Worm (Caenorhabditis elegans) whole organism, L4 larva: ENCODE measurements around the gene Y38A10A.2.

ENCODE experiments used
- F26F4.8 ChIP-seq: fragments of 200-800 bp; sonication (Bioruptor generic); conservative IDR thresholded peaks from 2 replicates; pipeline ENCODE4 v1.3.6; 2022; ENCODE audit warnings: missing genetic modification characterization, missing compliant biosample characterization
- F49E8.2 ChIP-seq: sonication (generic microtip); optimal IDR thresholded peaks from 2 replicates; lab custom pipeline; 2016; ENCODE audit warnings: missing compliant biosample characterization, mild to moderate bottlenecking, missing genetic modification characterization, borderline replicate concordance
- R02D3.7 ChIP-seq: fragments of 150-350 bp; sonication (generic microtip); optimal IDR thresholded peaks from 3 replicates; lab custom pipeline; 2014; ENCODE audit warnings: missing biosample characterization, missing genetic modification characterization
- T20F7.1 ChIP-seq: fragments of 200-800 bp; sonication (Bioruptor generic); optimal IDR thresholded peaks from 2 replicates; lab custom pipeline; 2018; ENCODE audit warnings: mild to moderate bottlenecking, missing genetic modification characterization, missing compliant biosample characterization
- T26A8.4 ChIP-seq: fragments of 200-800 bp; sonication (Bioruptor generic); IDR thresholded peaks from 2 replicates; pipeline ENCODE4 v1.3.6; 2022; ENCODE audit warnings: missing genetic modification characterization, missing compliant biosample characterization
- Y105C5A.15 ChIP-seq: fragments of 200-800 bp; sonication (Bioruptor generic); IDR thresholded peaks from 2 replicates; pipeline ENCODE4 v1.3.6; 2022; ENCODE audit warnings: missing genetic modification characterization, missing compliant biosample characterization
- Y75B8A.6 ChIP-seq: fragments of 200-800 bp; sonication (Bioruptor generic); IDR thresholded peaks from 2 replicates; pipeline ENCODE4 v1.3.6; 2022; ENCODE audit warnings: missing genetic modification reagents, missing genetic modification characterization, missing compliant biosample characterization
- ZK337.2 ChIP-seq: fragments of 200-800 bp; sonication (Bioruptor generic); IDR thresholded peaks from 2 replicates; pipeline ENCODE4 v1.3.6; 2022; ENCODE audit warnings: missing genetic modification reagents, missing genetic modification characterization, missing compliant biosample characterization
- aha-1 ChIP-seq: fragments of 150-350 bp; peaks from one replicate; lab custom pipeline; 2014; ENCODE audit warnings: missing biosample characterization, missing genetic modification characterization
- ama-1 ChIP-seq: fragments of 150-350 bp; optimal IDR thresholded peaks from 2 replicates; lab custom pipeline; 2014; ENCODE audit warnings: inconsistent platforms, mixed read lengths
- arid-1 ChIP-seq: fragments of 200-800 bp; sonication (Bioruptor generic); conservative IDR thresholded peaks from 2 replicates; pipeline ENCODE4 v1.3.6; 2022; ENCODE audit warnings: missing genetic modification reagents, missing genetic modification characterization, missing compliant biosample characterization
- daf-16 ChIP-seq, 3 experiments: sonication (generic microtip); optimal IDR thresholded peaks; 2 replicates each; lab custom pipeline; 2016 to 2017; ENCODE audit warnings: missing genetic modification characterization in 3 of 3, missing genetic modification reagents in 3 of 3, mild to moderate bottlenecking in 2 of 3, missing compliant biosample characterization in 2 of 3, missing biosample characterization in 1 of 3, moderate library complexity in 1 of 3
- daf-8 ChIP-seq: fragments of 200-800 bp; sonication (Bioruptor generic); IDR thresholded peaks from 2 replicates; pipeline ENCODE4 v1.3.6; 2022; ENCODE audit warnings: missing genetic modification characterization, missing compliant biosample characterization
- dpl-1 ChIP-seq: fragments of 150-350 bp; optimal IDR thresholded peaks from 2 replicates; lab custom pipeline; 2014; ENCODE audit warnings: missing biosample characterization, missing genetic modification reagents, missing genetic modification characterization
- duxl-1 ChIP-seq: sonication (generic microtip); optimal IDR thresholded peaks from 2 replicates; lab custom pipeline; 2016; ENCODE audit warnings: mild to moderate bottlenecking, missing genetic modification characterization, moderate library complexity, missing compliant biosample characterization; ENCODE audit not compliant: poor library complexity
- dve-1 ChIP-seq: sonication (generic microtip); optimal IDR thresholded peaks from 2 replicates; lab custom pipeline; 2017; ENCODE audit warnings: antibody characterized with exemption, mild to moderate bottlenecking, missing genetic modification characterization, missing compliant biosample characterization; ENCODE audit not compliant: insufficient read depth
- egl-43 ChIP-seq: fragments of 200-800 bp; sonication (Bioruptor generic); IDR thresholded peaks from 2 replicates; pipeline ENCODE4 v1.3.6; 2022; ENCODE audit warnings: missing genetic modification reagents, missing genetic modification characterization, missing compliant biosample characterization
- gei-8 ChIP-seq: fragments of 200-800 bp; sonication (Bioruptor generic); optimal IDR thresholded peaks from 2 replicates; lab custom pipeline; 2018; ENCODE audit warnings: mild to moderate bottlenecking, missing genetic modification characterization, missing compliant biosample characterization
- hlh-11 ChIP-seq: fragments of 200-800 bp; sonication (Bioruptor generic); optimal IDR thresholded peaks from 2 replicates; lab custom pipeline; 2018; ENCODE audit warnings: mild to moderate bottlenecking, missing genetic modification characterization, missing compliant biosample characterization
- jun-1 ChIP-seq: fragments of 150-350 bp; optimal IDR thresholded peaks from 2 replicates; lab custom pipeline; 2014; ENCODE audit warnings: missing biosample characterization, missing genetic modification reagents, missing genetic modification characterization
- lin-29 ChIP-seq: fragments of 200-800 bp; sonication (Bioruptor generic); IDR thresholded peaks from 2 replicates; pipeline ENCODE4 v1.3.6; 2022; ENCODE audit warnings: missing genetic modification reagents, missing genetic modification characterization, missing compliant biosample characterization
- lin-38 ChIP-seq: fragments of 200-800 bp; sonication (Bioruptor generic); IDR thresholded peaks from 2 replicates; pipeline ENCODE4 v1.3.6; 2022; ENCODE audit warnings: missing genetic modification reagents, missing genetic modification characterization, missing compliant biosample characterization
- lsy-2 ChIP-seq, 2 experiments: fragments of 150-350 bp in 1 of 2; sonication (generic microtip) in 1 of 2; optimal IDR thresholded peaks; 2 replicates each; lab custom pipeline; 2014 to 2017; ENCODE audit warnings: missing biosample characterization in 2 of 2, missing genetic modification characterization in 2 of 2
- mdt-29 ChIP-seq: fragments of 200-800 bp; sonication (Bioruptor generic); IDR thresholded peaks from 2 replicates; pipeline ENCODE4 v1.3.6; 2022; ENCODE audit warnings: missing genetic modification reagents, missing genetic modification characterization, missing compliant biosample characterization
- mep-1 ChIP-seq: fragments of 150-350 bp; sonication (generic microtip); optimal IDR thresholded peaks from 3 replicates; lab custom pipeline; 2014; ENCODE audit warnings: missing biosample characterization, missing genetic modification characterization
- nhr-102 ChIP-seq: sonication (generic microtip); optimal IDR thresholded peaks from 2 replicates; lab custom pipeline; 2016; ENCODE audit warnings: mild to moderate bottlenecking, missing genetic modification characterization, moderate library complexity, missing compliant biosample characterization
- nhr-11 ChIP-seq: fragments of 150-350 bp; optimal IDR thresholded peaks from 2 replicates; lab custom pipeline; 2014; ENCODE audit warnings: missing biosample characterization, missing genetic modification characterization
- nhr-42 ChIP-seq: fragments of 200-800 bp; sonication (Bioruptor generic); IDR thresholded peaks from 2 replicates; pipeline ENCODE4 v1.3.6; 2022; ENCODE audit warnings: missing genetic modification characterization, missing compliant biosample characterization
- pha-4 ChIP-seq, 2 experiments: fragments of 150-350 bp in 1 of 2; fragments of 200-800 bp in 1 of 2; sonication (Bioruptor generic) in 1 of 2; IDR thresholded peaks in 1 of 2; optimal IDR thresholded peaks in 1 of 2; 2 replicates each; pipeline versions ENCODE4 v1.3.6 to Lab custom; 2014 to 2022; ENCODE audit warnings: missing genetic modification characterization in 2 of 2, missing genetic modification reagents in 2 of 2, missing biosample characterization in 1 of 2, missing compliant biosample characterization in 1 of 2
- php-3 ChIP-seq: fragments of 200-800 bp; sonication (Bioruptor generic); IDR thresholded peaks from 2 replicates; pipeline ENCODE4 v1.3.6; 2022; ENCODE audit warnings: missing genetic modification reagents, missing genetic modification characterization, missing compliant biosample characterization
- pqm-1 ChIP-seq: sonication (generic microtip); optimal IDR thresholded peaks from 2 replicates; lab custom pipeline; 2017; ENCODE audit warnings: missing biosample characterization, missing genetic modification characterization
- rbr-2 ChIP-seq: sonication (generic microtip); optimal IDR thresholded peaks from 2 replicates; lab custom pipeline; 2016; ENCODE audit warnings: missing genotype, missing genetic modification characterization, missing compliant biosample characterization
- snpc-1.2 ChIP-seq: fragments of 200-800 bp; sonication (Bioruptor generic); IDR thresholded peaks from 2 replicates; pipeline ENCODE4 v1.3.6; 2022; ENCODE audit warnings: missing genetic modification reagents, missing genetic modification characterization, missing compliant biosample characterization
- snpc-4 ChIP-seq: fragments of 150-350 bp; optimal IDR thresholded peaks from 2 replicates; lab custom pipeline; 2014; ENCODE audit warnings: missing biosample characterization, missing genetic modification characterization
- tra-1 ChIP-seq: fragments of 200-800 bp; sonication (Bioruptor generic); IDR thresholded peaks from 2 replicates; pipeline ENCODE4 v1.3.6; 2022; ENCODE audit warnings: missing genetic modification reagents, missing genetic modification characterization, missing compliant biosample characterization
- unc-130 ChIP-seq: sonication (generic microtip); optimal IDR thresholded peaks from 2 replicates; lab custom pipeline; 2016; ENCODE audit warnings: missing genetic modification reagents, missing genetic modification characterization, missing compliant biosample characterization
- unc-39 ChIP-seq: sonication (generic microtip); optimal IDR thresholded peaks from 2 replicates; lab custom pipeline; 2017; ENCODE audit warnings: missing biosample characterization, missing genetic modification characterization
- unc-62 ChIP-seq, 3 experiments: fragments of 150-350 bp in 1 of 3; sonication (generic microtip); optimal IDR thresholded peaks in 2 of 3; peaks in 1 of 3; 1 replicate in 1 of 3; 2 replicates in 2 of 3; lab custom pipeline; 2014 to 2017; ENCODE audit warnings: missing biosample characterization in 3 of 3, missing genetic modification characterization in 3 of 3, missing genetic modification reagents in 3 of 3, missing genotype in 1 of 3
- zfp-2 ChIP-seq: sonication (generic microtip); optimal IDR thresholded peaks from 2 replicates; lab custom pipeline; 2016; ENCODE audit warnings: mild to moderate bottlenecking, missing genetic modification characterization, missing compliant biosample characterization
- zip-2 ChIP-seq: fragments of 150-350 bp; optimal IDR thresholded peaks from 2 replicates; lab custom pipeline; 2014; ENCODE audit warnings: missing biosample characterization, missing genetic modification characterization

Y38A10A.2 gene

DNA sequence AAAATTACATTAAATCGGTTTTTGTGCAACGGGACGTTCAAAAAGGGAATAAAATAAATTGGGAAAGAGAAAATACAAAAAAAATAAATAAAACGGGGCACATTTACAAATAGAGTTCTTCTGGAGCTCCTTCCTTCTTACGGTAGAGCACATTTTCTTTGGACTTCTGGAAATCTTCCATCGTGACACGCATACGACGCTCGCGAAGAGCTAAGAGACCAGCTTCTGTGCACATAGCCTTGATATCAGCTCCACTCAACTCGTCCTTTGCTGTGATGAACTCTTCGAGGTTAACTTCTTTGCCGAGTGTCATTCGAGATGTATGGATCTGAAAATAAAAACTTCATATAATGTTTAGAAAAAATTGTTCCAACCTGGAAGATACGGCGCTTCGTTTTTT lies 47.1 kb downstream of the Y38A10A.2 start:
- TF ChIP-seq lin-29 (GFP tag; lab: Robert Waterston, UW): no peak
- no peak for TF ChIP-seq rbr-2
- TF ChIP-seq gei-8 (GFP tag; lab: Kevin White, UChicago): no peak
- TF ChIP-seq php-3 (GFP tag; lab: Robert Waterston, UW): no peak
- TF ChIP-seq R02D3.7 (tag; lab: Kevin White, UChicago): no peak
- peak; percentile 48 for TF ChIP-seq T20F7.1 (GFP tag; lab: Kevin White, UChicago)
- no peak for TF ChIP-seq zfp-2 (tag; lab: Kevin White, UChicago)
- TF ChIP-seq egl-43 (GFP tag; lab: Robert Waterston, UW): no peak
- no peak for TF ChIP-seq pqm-1 (tag; lab: Kevin White, UChicago)
- TF ChIP-seq F26F4.8: no peak
- no peak for TF ChIP-seq T26A8.4
- TF ChIP-seq ama-1 (lab: Kevin White, UChicago): no peak
- no peak for TF ChIP-seq nhr-102
- TF ChIP-seq daf-8: no peak
- TF ChIP-seq aha-1: peak; percentile 15
- no peak for TF ChIP-seq nhr-11 (tag; lab: Kevin White, UChicago)
- no peak for TF ChIP-seq unc-130
- TF ChIP-seq duxl-1 (tag; lab: Kevin White, UChicago): no peak
- no peak for TF ChIP-seq Y75B8A.6 (GFP tag; lab: Robert Waterston, UW)
- no peak for TF ChIP-seq unc-39 (tag; lab: Kevin White, UChicago)
- TF ChIP-seq jun-1 (tag; lab: Kevin White, UChicago): peak; percentile 59
- peak; percentile 3 for TF ChIP-seq hlh-11 (tag; lab: Kevin White, UChicago)
- TF ChIP-seq Y105C5A.15 (GFP tag; lab: Robert Waterston, UW): no peak
- no peak for TF ChIP-seq dpl-1 (GFP tag; lab: Kevin White, UChicago)
- no peak for TF ChIP-seq snpc-4 (tag; lab: Kevin White, UChicago)
- no peak for TF ChIP-seq zip-2 (tag; lab: Kevin White, UChicago)

DNA sequence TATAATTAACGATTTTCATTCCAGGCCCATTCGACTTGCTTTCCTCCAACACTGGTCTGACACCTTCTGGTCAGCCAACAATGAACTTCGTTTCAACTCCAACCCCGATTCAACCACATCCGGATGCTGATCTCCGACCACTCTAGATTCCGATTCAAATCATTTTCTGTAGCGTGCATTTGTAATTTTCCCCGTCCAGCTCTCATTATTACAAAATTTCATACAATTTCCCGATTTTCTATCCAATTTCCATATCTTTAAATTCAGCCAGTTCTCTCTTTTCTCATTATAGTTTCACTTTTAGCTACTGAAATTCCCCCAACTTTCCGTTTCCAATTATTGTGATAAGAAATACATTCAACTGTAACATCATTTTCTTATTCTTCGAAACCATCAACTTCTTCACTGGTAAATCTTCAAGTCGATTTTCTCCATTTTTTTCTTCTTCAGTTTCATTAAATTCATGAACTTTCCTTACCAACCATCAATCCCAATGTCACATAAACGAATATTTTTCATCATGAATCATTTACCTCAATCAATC lies 47.6 kb downstream of the Y38A10A.2 start:
- TF ChIP-seq gei-8 (GFP tag; lab: Kevin White, UChicago) (no peak), F49E8.2 (tag; lab: Kevin White, UChicago) (peak; percentile 31), snpc-1.2 (GFP tag; lab: Robert Waterston, UW) (peak; percentile 46; the same call in 1 of the 2 replicates), lin-38 (GFP tag; lab: Robert Waterston, UW) (peak; percentile 44), egl-43 (GFP tag; lab: Robert Waterston, UW) (peak; percentile 22; the same call in 1 of the 2 replicates), unc-62 (GFP tag; optimal IDR thresholded peaks at IDR 0.05 in 1 of 2; lab: Kevin White, UChicago) (no peak), unc-62 (tag; optimal IDR thresholded peaks at IDR 0.05; lab: Kevin White, UChicago) (no peak), mep-1 (peak; percentile 40), daf-16 (GFP tag; optimal IDR thresholded peaks at IDR 0.05; lab: Kevin White, UChicago) (no peak), daf-16 (tag; optimal IDR thresholded peaks at IDR 0.05; lab: Kevin White, UChicago) (no peak), pha-4 (GFP tag; IDR thresholded peaks at IDR 0.05; lab: Robert Waterston, UW) (peak; percentile 9; the same call in 1 of the 2 replicates), pha-4 (tag; optimal IDR thresholded peaks at IDR 0.05; lab: Kevin White, UChicago) (no peak), arid-1 (peak; percentile 9; the same call in 1 of the 2 replicates), hlh-11 (tag; lab: Kevin White, UChicago) (no peak)

DNA sequence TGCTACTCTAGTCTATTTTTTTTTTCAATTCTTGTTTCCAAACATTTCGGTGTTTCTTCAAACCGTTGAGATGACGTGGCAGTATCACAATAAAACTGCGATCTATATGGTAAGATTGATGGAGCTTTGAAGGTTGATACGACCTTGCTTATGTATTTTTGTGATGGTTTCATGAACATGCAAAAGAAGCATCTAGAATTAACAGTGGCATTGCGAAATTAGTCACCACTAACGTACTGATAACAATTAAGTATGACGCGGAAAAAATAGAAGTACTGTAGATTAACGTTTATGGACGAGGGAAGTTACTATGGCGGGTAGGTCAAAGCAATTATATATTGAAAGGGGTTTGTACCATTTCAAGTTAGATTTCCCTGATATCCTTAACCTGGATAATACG lies 50.8 kb downstream of the Y38A10A.2 start:
- peak in 1 of 2 experiments; percentile 29 for TF ChIP-seq lsy-2 (tag; optimal IDR thresholded peaks at IDR 0.05; lab: Kevin White, UChicago)
- no peak for TF ChIP-seq nhr-42 (GFP tag; lab: Robert Waterston, UW)
- no peak for TF ChIP-seq jun-1 (tag; lab: Kevin White, UChicago)
- peak; percentile 32 for TF ChIP-seq T20F7.1 (GFP tag; lab: Kevin White, UChicago)
- TF ChIP-seq mep-1: no peak
- TF ChIP-seq aha-1: peak; percentile 83
- TF ChIP-seq dve-1 (tag; lab: Kevin White, UChicago): peak; percentile 19
- TF ChIP-seq pqm-1 (tag; lab: Kevin White, UChicago): peak; percentile 20
- TF ChIP-seq mdt-29 (GFP tag; lab: Robert Waterston, UW): peak; percentile 28; the same call in 1 of the 2 replicates
- no peak for TF ChIP-seq tra-1 (GFP tag; lab: Robert Waterston, UW)
- TF ChIP-seq ZK337.2 (GFP tag; lab: Robert Waterston, UW): no peak
